Worm (Caenorhabditis elegans) whole organism, young adult: Measurements from ENCODE around the gene parp-2.
A peak's percentile ranks its signal among the peaks of the same experiment; 100 is the strongest.

Experiments
- C17E4.6 ChIP-seq: fragments of 200-800 bp; sonication (Bioruptor generic); IDR thresholded peaks from 2 replicates; pipeline ENCODE4 v1.3.6; 2022; ENCODE audit warnings: missing genetic modification reagents, missing genetic modification characterization, missing compliant biosample characterization
- D2030.7 ChIP-seq: fragments of 200-800 bp; sonication (Bioruptor generic); IDR thresholded peaks from 2 replicates; pipeline ENCODE4 v1.3.6; 2022; ENCODE audit warnings: missing genetic modification reagents, missing genetic modification characterization, missing compliant biosample characterization
- F22D6.2 ChIP-seq: sonication (generic microtip); optimal IDR thresholded peaks from 2 replicates; lab custom pipeline; 2016; ENCODE audit warnings: mild to moderate bottlenecking, missing genetic modification characterization, missing compliant biosample characterization
- F37B4.10 ChIP-seq: fragments of 200-800 bp; sonication (Bioruptor generic); IDR thresholded peaks from 2 replicates; pipeline ENCODE4 v1.3.6; 2022; ENCODE audit warnings: missing genetic modification characterization, missing compliant biosample characterization
- F57C9.4 ChIP-seq: sonication (generic microtip); optimal IDR thresholded peaks from 2 replicates; lab custom pipeline; 2017; ENCODE audit warnings: mild to moderate bottlenecking, missing genetic modification characterization, missing compliant biosample characterization
- Y67H2A.10 ChIP-seq: fragments of 200-800 bp; sonication (Bioruptor generic); conservative IDR thresholded peaks from 2 replicates; pipeline ENCODE4 v1.3.6; 2022; ENCODE audit warnings: missing genetic modification reagents, missing genetic modification characterization, missing compliant biosample characterization
- Y79H2A.3 ChIP-seq: fragments of 200-800 bp; sonication (Bioruptor generic); conservative IDR thresholded peaks from 2 replicates; pipeline ENCODE4 v1.3.6; 2022; ENCODE audit warnings: missing genetic modification reagents, missing genetic modification characterization, missing compliant biosample characterization
- akir-1 ChIP-seq: fragments of 200-800 bp; sonication (Bioruptor generic); optimal IDR thresholded peaks from 2 replicates; lab custom pipeline; 2018; ENCODE audit warnings: mild to moderate bottlenecking, missing genetic modification characterization, moderate library complexity, missing compliant biosample characterization
- attf-3 ChIP-seq: fragments of 200-800 bp; sonication (Bioruptor generic); conservative IDR thresholded peaks from 2 replicates; pipeline ENCODE4 v1.3.6; 2022; ENCODE audit warnings: missing genetic modification reagents, missing genetic modification characterization, missing compliant biosample characterization
- cebp-1 ChIP-seq, 2 experiments: fragments of 200-800 bp in 1 of 2; sonication (Bioruptor generic) in 1 of 2; sonication (generic microtip) in 1 of 2; IDR thresholded peaks in 1 of 2; optimal IDR thresholded peaks in 1 of 2; 2 replicates each; pipeline versions ENCODE4 v1.3.6 to Lab custom; 2017 to 2022; ENCODE audit warnings: missing compliant biosample characterization in 2 of 2, missing genetic modification characterization in 2 of 2, mild to moderate bottlenecking in 1 of 2, missing genetic modification reagents in 1 of 2, moderate library complexity in 1 of 2
- cebp-2 ChIP-seq: fragments of 200-800 bp; sonication (Bioruptor generic); IDR thresholded peaks from 2 replicates; pipeline ENCODE4 v1.3.6; 2022; ENCODE audit warnings: missing genetic modification characterization, missing compliant biosample characterization
- ceh-27 ChIP-seq: fragments of 200-800 bp; sonication (Bioruptor generic); optimal IDR thresholded peaks from 2 replicates; lab custom pipeline; 2018; ENCODE audit warnings: mild to moderate bottlenecking, missing genetic modification characterization, moderate library complexity, missing compliant biosample characterization
- ceh-58 ChIP-seq: fragments of 200-800 bp; sonication (Bioruptor generic); IDR thresholded peaks from 2 replicates; pipeline ENCODE4 v1.3.6; 2022; ENCODE audit warnings: missing genetic modification characterization, missing compliant biosample characterization
- ceh-79 ChIP-seq: sonication (generic microtip); optimal IDR thresholded peaks from 2 replicates; lab custom pipeline; 2017; ENCODE audit warnings: mild to moderate bottlenecking, missing genetic modification characterization, missing compliant biosample characterization
- chd-7 ChIP-seq: sonication (generic microtip); optimal IDR thresholded peaks from 2 replicates; lab custom pipeline; 2016; ENCODE audit warnings: mild to moderate bottlenecking, missing genetic modification characterization, moderate library complexity, missing compliant biosample characterization
- efl-1 ChIP-seq: fragments of 150-350 bp; optimal IDR thresholded peaks from 2 replicates; lab custom pipeline; 2014; ENCODE audit warnings: missing biosample characterization, missing genetic modification reagents, missing genetic modification characterization
- ekl-4 ChIP-seq: fragments of 200-800 bp; sonication (Bioruptor generic); IDR thresholded peaks from 2 replicates; pipeline ENCODE4 v1.3.6; 2022; ENCODE audit warnings: missing genetic modification reagents, missing genetic modification characterization, missing compliant biosample characterization
- gei-17 ChIP-seq: fragments of 200-800 bp; sonication (Bioruptor generic); optimal IDR thresholded peaks from 2 replicates; lab custom pipeline; 2018; ENCODE audit warnings: mild to moderate bottlenecking, missing genetic modification characterization, missing compliant biosample characterization
- hrde-1 ChIP-seq: sonication (generic microtip); optimal IDR thresholded peaks from 2 replicates; lab custom pipeline; 2016; ENCODE audit warnings: missing genetic modification characterization, mild to moderate bottlenecking, missing compliant biosample characterization, moderate library complexity, missing genotype, missing genetic modification reagents, borderline replicate concordance
- lin-26 ChIP-seq: fragments of 200-800 bp; sonication (Bioruptor generic); IDR thresholded peaks from 2 replicates; pipeline ENCODE4 v1.3.6; 2022; ENCODE audit warnings: missing genetic modification reagents, missing genetic modification characterization, missing compliant biosample characterization
- lin-35 ChIP-seq, 3 experiments: fragments of 150-350 bp in 2 of 3; sonication (generic microtip) in 1 of 3; optimal IDR thresholded peaks; 2 replicates each; lab custom pipeline; 2014 to 2018; ENCODE audit warnings: missing biosample characterization in 3 of 3, missing genetic modification characterization in 3 of 3, missing genetic modification reagents in 3 of 3
- lir-1 ChIP-seq: fragments of 200-800 bp; sonication (Bioruptor generic); conservative IDR thresholded peaks from 2 replicates; pipeline ENCODE4 v1.3.6; 2022; ENCODE audit warnings: missing genetic modification reagents, missing genetic modification characterization, missing compliant biosample characterization
- lsl-1 ChIP-seq: fragments of 200-800 bp; sonication (Bioruptor generic); optimal IDR thresholded peaks from 2 replicates; lab custom pipeline; 2018; ENCODE audit warnings: mild to moderate bottlenecking, missing genetic modification characterization, moderate library complexity, missing compliant biosample characterization
- lsy-27 ChIP-seq: sonication (generic microtip); optimal IDR thresholded peaks from 2 replicates; lab custom pipeline; 2017; ENCODE audit warnings: missing genetic modification characterization, mild to moderate bottlenecking, missing compliant biosample characterization, antibody characterized with exemption, missing genotype, borderline replicate concordance; ENCODE audit not compliant: insufficient read depth
- madf-6 ChIP-seq: fragments of 200-800 bp; sonication (Bioruptor generic); IDR thresholded peaks from 2 replicates; pipeline ENCODE4 v1.3.6; 2022; ENCODE audit warnings: missing genetic modification reagents, missing genetic modification characterization, missing compliant biosample characterization
- mes-4 ChIP-seq: sonication (generic microtip); optimal IDR thresholded peaks from 2 replicates; lab custom pipeline; 2016; ENCODE audit warnings: missing genotype, missing genetic modification characterization, missing compliant biosample characterization
- mxl-1 ChIP-seq: sonication (generic microtip); optimal IDR thresholded peaks from 2 replicates; lab custom pipeline; 2016; ENCODE audit warnings: missing genetic modification characterization, missing compliant biosample characterization
- nhr-179 ChIP-seq: sonication (generic microtip); optimal IDR thresholded peaks from 2 replicates; lab custom pipeline; 2016; ENCODE audit warnings: mild to moderate bottlenecking, missing genetic modification characterization, missing compliant biosample characterization
- nhr-80 ChIP-seq: sonication (generic microtip); optimal IDR thresholded peaks from 2 replicates; lab custom pipeline; 2016; ENCODE audit warnings: missing genetic modification characterization, missing compliant biosample characterization
- nhr-90 ChIP-seq: sonication (generic microtip); optimal IDR thresholded peaks from 2 replicates; lab custom pipeline; 2016; ENCODE audit warnings: missing genotype, mild to moderate bottlenecking, missing genetic modification characterization, missing compliant biosample characterization
- pha-4 ChIP-seq: fragments of 150-350 bp; sonication (generic microtip); optimal IDR thresholded peaks from 2 replicates; lab custom pipeline; 2014; ENCODE audit warnings: missing biosample characterization, missing genetic modification reagents, missing genetic modification characterization
- repo-1 ChIP-seq: sonication (generic microtip); optimal IDR thresholded peaks from 2 replicates; lab custom pipeline; 2017; ENCODE audit warnings: mild to moderate bottlenecking, missing genetic modification characterization, missing compliant biosample characterization
- tbp1 ChIP-seq: fragments of 200-800 bp; sonication (Bioruptor generic); optimal IDR thresholded peaks from 2 replicates; lab custom pipeline; 2018; ENCODE audit warnings: mild to moderate bottlenecking, missing genetic modification characterization, missing compliant biosample characterization
- tlf-1 ChIP-seq: fragments of 200-800 bp; sonication (Bioruptor generic); optimal IDR thresholded peaks from 2 replicates; lab custom pipeline; 2018; ENCODE audit warnings: mild to moderate bottlenecking, missing genetic modification characterization, missing compliant biosample characterization
- unc-130 ChIP-seq: sonication (generic microtip); optimal IDR thresholded peaks from 2 replicates; lab custom pipeline; 2016; ENCODE audit warnings: missing genetic modification reagents, missing genetic modification characterization, missing compliant biosample characterization
- unc-62 ChIP-seq: fragments of 150-350 bp; optimal IDR thresholded peaks from 2 replicates; lab custom pipeline; 2014; ENCODE audit warnings: missing biosample characterization, missing genetic modification reagents, missing genetic modification characterization
- zim-3 ChIP-seq: sonication (generic microtip); optimal IDR thresholded peaks from 2 replicates; lab custom pipeline; 2017; ENCODE audit warnings: mild to moderate bottlenecking, missing genetic modification characterization, moderate library complexity, missing compliant biosample characterization
- ztf-18 ChIP-seq: sonication (generic microtip); optimal IDR thresholded peaks from 2 replicates; lab custom pipeline; 2016; ENCODE audit warnings: missing genotype, mild to moderate bottlenecking, missing genetic modification characterization, missing compliant biosample characterization
- ztf-28 ChIP-seq: fragments of 200-800 bp; sonication (Bioruptor generic); IDR thresholded peaks from 2 replicates; pipeline ENCODE4 v1.3.6; 2022; ENCODE audit warnings: missing genetic modification reagents, missing genetic modification characterization, missing compliant biosample characterization

The parp-2 gene

DNA sequence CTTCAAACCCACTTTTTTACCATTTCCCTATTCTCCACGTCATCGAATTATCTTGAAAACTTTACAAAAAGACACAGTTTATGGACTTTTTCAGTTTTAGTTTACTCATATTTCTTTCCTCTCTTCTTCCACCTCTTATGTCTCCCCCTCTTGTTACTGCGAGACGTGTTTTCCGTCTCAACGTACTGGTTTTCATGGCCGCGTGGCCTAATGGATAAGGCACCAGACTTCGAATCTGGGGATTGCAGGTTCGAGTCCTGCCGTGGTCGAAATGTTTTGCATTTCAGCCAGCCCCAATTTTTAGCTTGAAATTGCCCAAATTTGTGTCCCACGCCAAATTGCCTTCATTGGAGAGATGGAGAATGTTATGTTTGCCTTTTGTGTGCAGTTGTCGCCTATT, 26.8 kb upstream of the parp-2 start (continued):
- TF ChIP-seq madf-6 (GFP tag; lab: Robert Waterston, UW) (peak; percentile 65), nhr-80 (peak; percentile 31), hrde-1 (peak; percentile 68), Y79H2A.3 (GFP tag; lab: Robert Waterston, UW) (0 out of 2 replicates have a peak, but pooled peaks have one; percentile 51), ceh-58 (GFP tag; lab: Robert Waterston, UW) (0 out of 2 replicates have a peak, but pooled peaks have one; percentile 67), mes-4 (tag; lab: Kevin White, UChicago) (peak; percentile 58), ceh-27 (GFP tag; lab: Kevin White, UChicago) (peak; percentile 79), D2030.7 (GFP tag; lab: Robert Waterston, UW) (peak; percentile 67), cebp-1 (GFP tag; IDR thresholded peaks at IDR 0.05; lab: Robert Waterston, UW) (no peak), cebp-1 (tag; optimal IDR thresholded peaks at IDR 0.05; lab: Kevin White, UChicago) (peak; percentile 73), lsl-1 (peak; percentile 53), attf-3 (GFP tag; lab: Robert Waterston, UW) (peak; percentile 72), lir-1 (no peak), pha-4 (tag; lab: Kevin White, UChicago) (no peak), F37B4.10 (GFP tag; lab: Robert Waterston, UW) (0 out of 2 replicates have a peak, but pooled peaks have one; percentile 35), ztf-28 (0 out of 2 replicates have a peak, but pooled peaks have one; percentile 58), lin-26 (GFP tag; lab: Robert Waterston, UW) (peak; percentile 97), mxl-1 (peak; percentile 90), zim-3 (tag; lab: Kevin White, UChicago) (peak; percentile 87), akir-1 (GFP tag; lab: Kevin White, UChicago) (no peak), unc-130 (GFP tag; lab: Kevin White, UChicago) (peak; percentile 49), ekl-4 (GFP tag; lab: Robert Waterston, UW) (0 out of 2 replicates have a peak, but pooled peaks have one; percentile 62), ztf-18 (tag; lab: Kevin White, UChicago) (peak; percentile 72), lin-35 (GFP tag; optimal IDR thresholded peaks at IDR 0.05; lab: Kevin White, UChicago) (peak in 1 of 3 experiments; percentile 3), nhr-90 (tag; lab: Kevin White, UChicago) (peak; percentile 90), efl-1 (GFP tag; lab: Kevin White, UChicago) (no peak), F57C9.4 (tag; lab: Kevin White, UChicago) (no peak), repo-1 (tag; lab: Kevin White, UChicago) (peak; percentile 5), chd-7 (tag; lab: Kevin White, UChicago) (peak; percentile 80), C17E4.6 (peak; percentile 49; the same call in 1 of the 2 replicates), ceh-79 (tag; lab: Kevin White, UChicago) (no peak), nhr-179 (tag; lab: Kevin White, UChicago) (no peak), F22D6.2 (tag; lab: Kevin White, UChicago) (no peak), tlf-1 (GFP tag; lab: Kevin White, UChicago) (peak; percentile 6), tbp1 (GFP tag; lab: Kevin White, UChicago) (peak; percentile 98), cebp-2 (peak; percentile 69; the same call in 1 of the 2 replicates), unc-62 (no peak)

DNA sequence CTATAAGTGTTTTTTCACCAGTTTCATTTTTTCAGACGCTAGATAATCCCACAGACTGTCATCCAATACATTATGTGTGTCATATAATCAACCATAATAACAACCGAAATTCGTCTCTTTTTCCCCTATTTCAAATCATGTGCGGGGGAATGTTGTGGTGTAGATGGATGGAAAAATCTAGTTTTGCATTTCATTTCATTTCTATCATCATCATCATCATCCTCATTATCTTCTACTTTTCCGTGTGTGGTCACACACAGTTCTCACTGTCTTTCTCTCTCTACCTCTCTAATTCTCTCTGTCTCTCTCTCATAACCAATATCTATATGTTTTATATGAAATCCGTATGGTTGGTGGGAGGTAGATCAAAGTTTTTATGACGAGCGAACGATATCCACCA, 19.4 kb upstream of the parp-2 start:
- TF ChIP-seq lsy-27 (tag; lab: Kevin White, UChicago) (no peak), Y67H2A.10 (GFP tag; lab: Robert Waterston, UW) (no peak), gei-17 (no peak)
